Worm (Caenorhabditis elegans): ENCODE measurements around the gene F42D1.4.

DNA sequence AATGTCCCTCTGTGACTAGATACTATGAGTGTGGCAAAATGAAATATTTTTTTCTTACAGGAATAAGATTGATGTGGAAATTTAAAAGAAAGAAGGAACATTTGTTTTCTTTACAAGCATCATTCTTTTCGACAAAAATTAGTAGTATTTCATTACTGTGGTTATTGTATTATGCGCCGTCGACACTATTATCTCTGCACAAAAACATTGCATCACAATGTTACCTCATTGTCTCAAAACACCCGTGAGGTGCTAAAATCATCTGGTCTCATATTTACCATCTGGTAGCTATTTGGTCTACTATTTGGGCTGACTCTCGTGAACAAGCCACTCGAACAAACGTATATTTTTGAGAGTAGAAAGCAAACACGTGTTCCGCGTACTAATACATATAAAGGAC lies 47.5 kb upstream of the F42D1.4 start:
- TF ChIP-seq ama-1 (optimal IDR thresholded peaks at IDR 0.05), result no peak
- no peak for TF ChIP-seq ceh-13 (GFP tag; optimal IDR thresholded peaks at IDR 0.05)
- no peak for TF ChIP-seq tbx-11 (GFP tag; IDR thresholded peaks at IDR 0.05)
- no peak for TF ChIP-seq hnd-1 (tag; optimal IDR thresholded peaks at IDR 0.05)
- TF ChIP-seq tbx-37 (GFP tag; conservative IDR thresholded peaks at IDR 0.05), result no peak
- no peak for TF ChIP-seq F13C5.2 (tag; optimal IDR thresholded peaks at IDR 0.05)
- TF ChIP-seq pes-1 (GFP tag; IDR thresholded peaks at IDR 0.05), result no peak
- no peak for TF ChIP-seq B0310.2 (tag; optimal IDR thresholded peaks at IDR 0.05)
- TF ChIP-seq hmbx-1 (tag; optimal IDR thresholded peaks at IDR 0.05), result no peak
- TF ChIP-seq scrt-1 (GFP tag; IDR thresholded peaks at IDR 0.05), result no peak
- no peak for TF ChIP-seq flt-1 (GFP tag; IDR thresholded peaks at IDR 0.05)
- no peak for TF ChIP-seq ets-7 (tag; optimal IDR thresholded peaks at IDR 0.05)
- no peak for TF ChIP-seq ceh-36 (tag; optimal IDR thresholded peaks at IDR 0.05)
- TF ChIP-seq hmg-4 (GFP tag; optimal IDR thresholded peaks at IDR 0.05), result no peak
